Worm (Caenorhabditis elegans) whole organism, L1 larva: Measurements from ENCODE around the gene fdgt-2.

Source experiments
- ama-1 ChIP-seq: fragments of 150-350 bp; optimal IDR thresholded peaks from 2 replicates; lab custom pipeline; 2014
- lin-13 ChIP-seq: fragments of 150-350 bp; optimal IDR thresholded peaks from 2 replicates; lab custom pipeline; 2014; ENCODE audit warnings: missing biosample characterization, missing genetic modification reagents, missing genetic modification characterization
- lin-15B ChIP-seq: fragments of 150-350 bp; sonication (generic microtip); optimal IDR thresholded peaks from 3 replicates; lab custom pipeline; 2014; ENCODE audit warnings: missing biosample characterization, missing genetic modification characterization
- mep-1 ChIP-seq: fragments of 150-350 bp; optimal IDR thresholded peaks from 2 replicates; lab custom pipeline; 2014; ENCODE audit warnings: missing biosample characterization, missing genetic modification characterization
- nhr-11 ChIP-seq: fragments of 150-350 bp; optimal IDR thresholded peaks from 2 replicates; lab custom pipeline; 2014; ENCODE audit warnings: missing biosample characterization, missing genetic modification characterization
- nhr-237 ChIP-seq: fragments of 150-350 bp; optimal IDR thresholded peaks from 2 replicates; lab custom pipeline; 2014; ENCODE audit warnings: missing biosample characterization, missing genetic modification characterization
- pqm-1 ChIP-seq: sonication (generic microtip); optimal IDR thresholded peaks from 3 replicates; lab custom pipeline; 2017; ENCODE audit warnings: missing biosample characterization, missing genetic modification characterization
- sup-37 ChIP-seq: fragments of 200-800 bp; sonication (Bioruptor generic); optimal IDR thresholded peaks from 2 replicates; lab custom pipeline; 2018; ENCODE audit warnings: mild to moderate bottlenecking, missing genetic modification characterization, missing compliant biosample characterization

DNA sequence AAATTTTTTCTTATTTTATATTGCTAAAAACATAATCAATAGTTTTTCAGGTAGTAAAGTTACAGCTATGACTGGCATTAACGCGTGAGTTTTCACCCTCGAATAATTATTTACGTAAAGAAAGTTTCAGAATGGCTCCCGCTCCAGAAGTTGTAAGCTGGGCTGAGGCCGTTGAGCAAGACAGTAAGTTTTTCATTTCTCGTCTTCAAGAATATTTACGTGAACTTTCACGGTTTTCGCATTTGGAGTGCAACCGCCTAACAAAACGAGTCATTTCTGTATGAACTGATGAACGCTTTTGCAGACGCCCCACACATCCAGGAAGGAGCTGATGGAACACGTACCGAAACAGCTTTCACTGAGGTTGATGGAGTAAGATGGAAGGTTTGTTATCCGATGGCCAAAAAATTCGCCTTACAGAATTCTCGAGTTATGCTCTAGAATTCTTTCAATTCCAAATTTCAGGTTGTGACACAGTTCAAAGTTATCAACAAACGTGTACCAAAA, 25.4 kb downstream of the fdgt-2 start, which contains the start of gene eif-3.G:
- TF ChIP-seq lin-13 (GFP tag; lab: Kevin White, UChicago) (no peak), pqm-1 (tag; lab: Kevin White, UChicago) (no peak), nhr-237 (tag; lab: Kevin White, UChicago) (no peak), ama-1 (lab: Kevin White, UChicago) (no peak), mep-1 (tag; lab: Kevin White, UChicago) (no peak), nhr-11 (tag; lab: Kevin White, UChicago) (no peak), sup-37 (GFP tag; lab: Kevin White, UChicago) (no peak), lin-15B (tag; lab: Kevin White, UChicago) (no peak)
